Fruit fly (Drosophila melanogaster): ENCODE results near the gene zyd.

dm6 chrX:22981508-22981907 is 41.2 kb upstream of the zyd start:
- TF ChIP-seq CG9948 (tag; optimal IDR thresholded peaks at IDR 0.05) (no peak), CG14655 (GFP tag; optimal IDR thresholded peaks at IDR 0.05) (no peak), Ets98B (GFP tag; IDR thresholded peaks at IDR 0.05) (no peak), CG12605 (GFP tag; IDR thresholded peaks at IDR 0.05) (no peak), Pif1B (GFP tag; optimal IDR thresholded peaks at IDR 0.05) (no peak), CG15710 (tag; optimal IDR thresholded peaks at IDR 0.05) (no peak), CG32121 (GFP tag; IDR thresholded peaks at IDR 0.05) (no peak), CG4496 (GFP tag; IDR thresholded peaks at IDR 0.05) (no peak), EcR (GFP tag; optimal IDR thresholded peaks at IDR 0.05) (no peak), fd96Ca (GFP tag; IDR thresholded peaks at IDR 0.05) (no peak), Snoo (tag; optimal IDR thresholded peaks at IDR 0.05) (no peak), rn (GFP tag; IDR thresholded peaks at IDR 0.05) (no peak), CG8159 (tag; optimal IDR thresholded peaks at IDR 0.05) (no peak)
